Worm (Caenorhabditis elegans) whole organism, young adult: Measurements from ENCODE around the gene sfa-1.
"Not testable (repeated sequence)": the region's sequence is repeated elsewhere in the genome, so short reads cannot be mapped to it uniquely, and the experiment has no call there.

ENCODE experiments used
- ZK185.1 ChIP-seq: sonication (generic microtip); optimal IDR thresholded peaks from 2 replicates; lab custom pipeline; 2016; ENCODE audit warnings: mild to moderate bottlenecking, missing genetic modification characterization, missing compliant biosample characterization; ENCODE audit not compliant: poor library complexity, severe bottlenecking
- ama-1 ChIP-seq, 3 experiments: fragments of 150-350 bp in 1 of 3; sonication (generic microtip) in 2 of 3; optimal IDR thresholded peaks; 2 replicates each; lab custom pipeline; 2014 to 2018; ENCODE audit warnings: missing biosample characterization in 2 of 3, missing genetic modification characterization in 2 of 3, missing genetic modification reagents in 2 of 3
- dpl-1 ChIP-seq: fragments of 150-350 bp; optimal IDR thresholded peaks from 2 replicates; lab custom pipeline; 2014; ENCODE audit warnings: missing biosample characterization, missing genetic modification reagents, missing genetic modification characterization
- efl-1 ChIP-seq: fragments of 150-350 bp; optimal IDR thresholded peaks from 2 replicates; lab custom pipeline; 2014; ENCODE audit warnings: missing biosample characterization, missing genetic modification reagents, missing genetic modification characterization
- hmg-20 ChIP-seq: fragments of 200-800 bp; sonication (Bioruptor generic); IDR thresholded peaks from 2 replicates; pipeline ENCODE4 v1.3.6; 2022; ENCODE audit warnings: missing genetic modification reagents, missing genetic modification characterization, missing compliant biosample characterization
- mxl-1 ChIP-seq: sonication (generic microtip); optimal IDR thresholded peaks from 2 replicates; lab custom pipeline; 2016; ENCODE audit warnings: missing genetic modification characterization, missing compliant biosample characterization
- nfya-1 ChIP-seq: sonication (generic microtip); optimal IDR thresholded peaks from 2 replicates; lab custom pipeline; 2017; ENCODE audit warnings: antibody characterized with exemption, missing compliant biosample characterization, missing genetic modification characterization, borderline replicate concordance; ENCODE audit not compliant: insufficient read depth
- nhr-90 ChIP-seq: sonication (generic microtip); optimal IDR thresholded peaks from 2 replicates; lab custom pipeline; 2016; ENCODE audit warnings: missing genotype, mild to moderate bottlenecking, missing genetic modification characterization, missing compliant biosample characterization
- pbrm-1 ChIP-seq: fragments of 200-800 bp; sonication (Bioruptor generic); IDR thresholded peaks from 2 replicates; pipeline ENCODE4 v1.3.6; 2022; ENCODE audit warnings: missing genetic modification reagents, missing genetic modification characterization, missing compliant biosample characterization
- snpc-4 ChIP-seq, 5 experiments: fragments of 150-350 bp in 1 of 5; sonication (generic microtip) in 4 of 5; optimal IDR thresholded peaks; 2 replicates each; lab custom pipeline; 2014 to 2018; ENCODE audit warnings: missing genetic modification characterization in 5 of 5, missing biosample characterization in 3 of 5, antibody characterized with exemption in 2 of 5, mild to moderate bottlenecking in 2 of 5, missing compliant biosample characterization in 2 of 5, missing genotype in 2 of 5, moderate library complexity in 2 of 5, missing genetic modification reagents in 1 of 5
- unc-62 ChIP-seq: fragments of 150-350 bp; optimal IDR thresholded peaks from 2 replicates; lab custom pipeline; 2014; ENCODE audit warnings: missing biosample characterization, missing genetic modification reagents, missing genetic modification characterization
- ztf-26 ChIP-seq: sonication (generic microtip); optimal IDR thresholded peaks from 2 replicates; lab custom pipeline; 2017; ENCODE audit warnings: missing genetic modification characterization, missing compliant biosample characterization

- TF ChIP-seq ama-1 (optimal IDR thresholded peaks at IDR 0.05; lab: Kevin White, UChicago); ama-1 (GFP tag; optimal IDR thresholded peaks at IDR 0.05; lab: Kevin White, UChicago); hmg-20 (GFP tag; lab: Robert Waterston, UW); pbrm-1; ztf-26; ZK185.1; nfya-1 (tag; lab: Kevin White, UChicago); nhr-90 (tag; lab: Kevin White, UChicago); dpl-1; mxl-1 (tag; lab: Kevin White, UChicago); efl-1 (GFP tag; lab: Kevin White, UChicago); snpc-4 (GFP tag; optimal IDR thresholded peaks at IDR 0.05; lab: Kevin White, UChicago); snpc-4 (tag; optimal IDR thresholded peaks at IDR 0.05; lab: Kevin White, UChicago); unc-62 (GFP tag; lab: Kevin White, UChicago): not testable (repeated sequence)
Observed at ce11 chrIV:17070791-17071190, 40.0 kb downstream of the sfa-1 start, which contains the start of gene Y116A8C.24.
